ENCODE assay signal across 3 fruit fly cellular contexts in genomic region chr3R:12627691-12628148, dm6.
TF ChIP-seq lines count a peak whose summit lies in the region.

TSS of gene Vha55 (minus strand) at chr3R:12627829.
TSS of gene Snx3 (plus strand) at chr3R:12628031.

TF ChIP-seq in whole organism, embryonic, 481 proteins besides CTCF, POLR2A, EP300 and RAD21 (continued from another document and continues in another):
- TF ChIP-seq CrebB (tag; optimal IDR thresholded peaks at IDR 0.05; lab: Kevin White, UChicago) (peak; percentile 89), p53 (GFP tag; optimal IDR thresholded peaks at IDR 0.05; lab: Kevin White, UChicago) (peak; percentile 87), CG8478 (optimal IDR thresholded peaks at IDR 0.05; lab: Kevin White, UChicago) (peak; percentile 82), CG7271 (tag; optimal IDR thresholded peaks at IDR 0.05; lab: Kevin White, UChicago) (peak; percentile 16), BEAF-32 (GFP tag; optimal IDR thresholded peaks at IDR 0.05; lab: Kevin White, UChicago) (peak; percentile 71), kay (GFP tag; optimal IDR thresholded peaks at IDR 0.05; lab: Kevin White, UChicago) (peak; percentile 90), dpn (GFP tag; optimal IDR thresholded peaks at IDR 0.05; lab: Kevin White, UChicago) (peak; percentile 84 to 92), gsb-n (tag; optimal IDR thresholded peaks at IDR 0.05; lab: Kevin White, UChicago) (peak; percentile 55), CG8290 (GFP tag; optimal IDR thresholded peaks at IDR 0.05; lab: Kevin White, UChicago) (peak; percentile 100), CG8290 (tag; optimal IDR thresholded peaks at IDR 0.05; lab: Kevin White, UChicago) (peak; percentile 83 to 99), CG4854 (GFP tag; optimal IDR thresholded peaks at IDR 0.05; lab: Kevin White, UChicago) (peak; percentile 38), sens (GFP tag; lab: Kevin White, UChicago) (peak; percentile 92), Nf-YA (GFP tag; IDR thresholded peaks at IDR 0.05; lab: Robert Waterston, UW) (no peak), CG7987 (GFP tag; optimal IDR thresholded peaks at IDR 0.05; lab: Kevin White, UChicago) (peak; percentile 88), lilli (GFP tag; optimal IDR thresholded peaks at IDR 0.05; lab: Kevin White, UChicago) (peak; percentile 83), HmgZ (tag; optimal IDR thresholded peaks at IDR 0.05; lab: Kevin White, UChicago) (peak; percentile 91), wek (GFP tag; optimal IDR thresholded peaks at IDR 0.05; lab: Kevin White, UChicago) (no peak), grau (tag; optimal IDR thresholded peaks at IDR 0.05; lab: Kevin White, UChicago) (peak; percentile 56), CkIIα-i1 (GFP tag; IDR thresholded peaks at IDR 0.05; lab: Robert Waterston, UW) (no peak), CG11456 (GFP tag; IDR thresholded peaks at IDR 0.05; lab: Robert Waterston, UW) (no peak), chif (GFP tag; optimal IDR thresholded peaks at IDR 0.05; lab: Kevin White, UChicago) (peak; percentile 67 to 73), jumu (GFP tag; optimal IDR thresholded peaks at IDR 0.05; lab: Kevin White, UChicago) (peak; percentile 91), CG18476 (GFP tag; optimal IDR thresholded peaks at IDR 0.05; lab: Kevin White, UChicago) (peak; percentile 8), CG10654 (GFP tag; optimal IDR thresholded peaks at IDR 0.05; lab: Kevin White, UChicago) (peak; percentile 76), ERR (GFP tag; optimal IDR thresholded peaks at IDR 0.05; lab: Kevin White, UChicago) (peak; percentile 92), CG8924 (tag; optimal IDR thresholded peaks at IDR 0.05; lab: Kevin White, UChicago) (peak; percentile 43), CG3847 (GFP tag; IDR thresholded peaks at IDR 0.05; lab: Robert Waterston, UW) (no peak), NC2β (GFP tag; optimal IDR thresholded peaks at IDR 0.05; lab: Kevin White, UChicago) (peak; percentile 86), CG3163 (GFP tag; optimal IDR thresholded peaks at IDR 0.05; lab: Kevin White, UChicago) (peak; percentile 80), trh (GFP tag; optimal IDR thresholded peaks at IDR 0.05; lab: Kevin White, UChicago) (peak; percentile 23), CG7745 (tag; optimal IDR thresholded peaks at IDR 0.05; lab: Kevin White, UChicago) (peak; percentile 77), CG14860 (GFP tag; IDR thresholded peaks at IDR 0.05; lab: Robert Waterston, UW; ENCODE audit: partially characterized antibody) (no peak), CG7928 (GFP tag; optimal IDR thresholded peaks at IDR 0.05; lab: Kevin White, UChicago) (peak; percentile 60), sna (GFP tag; IDR thresholded peaks at IDR 0.05; lab: Robert Waterston, UW; ENCODE audit: partially characterized antibody) (no peak), Ravus (GFP tag; IDR thresholded peaks at IDR 0.05; lab: Robert Waterston, UW) (no peak), tll (GFP tag; optimal IDR thresholded peaks at IDR 0.05; lab: Kevin White, UChicago) (peak in 1 of 2 experiments; percentile 46), CG12942 (GFP tag; optimal IDR thresholded peaks at IDR 0.05; lab: Kevin White, UChicago) (peak; percentile 85), Camta (GFP tag; optimal IDR thresholded peaks at IDR 0.05; lab: Kevin White, UChicago) (peak; percentile 83), bsh (GFP tag; optimal IDR thresholded peaks at IDR 0.05; lab: Kevin White, UChicago) (peak in 1 of 2 experiments; percentile 40), tx (GFP tag; optimal IDR thresholded peaks at IDR 0.05; lab: Kevin White, UChicago) (peak; percentile 77), MTF-1 (GFP tag; optimal IDR thresholded peaks at IDR 0.05; lab: Kevin White, UChicago; ENCODE audit: borderline replicate concordance) (peak; percentile 48), CG9876 (GFP tag; optimal IDR thresholded peaks at IDR 0.05; lab: Kevin White, UChicago) (peak; percentile 89), Six4 (GFP tag; optimal IDR thresholded peaks at IDR 0.05; lab: Kevin White, UChicago) (peak; percentile 20)

TF ChIP-seq in whole organism, prepupa, 60 proteins besides CTCF, POLR2A, EP300 and RAD21 (continued from another document):
- TF ChIP-seq lz (GFP tag; optimal IDR thresholded peaks at IDR 0.05; lab: Kevin White, UChicago) = peak; percentile 49
- TF ChIP-seq CG31627 (GFP tag; optimal IDR thresholded peaks at IDR 0.05; lab: Kevin White, UChicago) = peak; percentile 61
- TF ChIP-seq OdsH (GFP tag; optimal IDR thresholded peaks at IDR 0.05; lab: Kevin White, UChicago) = peak; percentile 30
TF ChIP-seq in whole organism, prepupa: peak in this region for 19.

TF ChIP-seq in whole organism, wandering third instar larva, 38 proteins besides CTCF, POLR2A, EP300 and RAD21 (continued from another document):
- TF ChIP-seq fru (GFP tag; optimal IDR thresholded peaks at IDR 0.05; lab: Kevin White, UChicago) = peak; percentile 31
- no peak for TF ChIP-seq Dfd (GFP tag; optimal IDR thresholded peaks at IDR 0.05; lab: Kevin White, UChicago)
- peak; percentile 79 for TF ChIP-seq rgr (GFP tag; optimal IDR thresholded peaks at IDR 0.05; lab: Kevin White, UChicago)
- TF ChIP-seq Abd-B (GFP tag; optimal IDR thresholded peaks at IDR 0.05; lab: Kevin White, UChicago) = no peak
- TF ChIP-seq brk (GFP tag; optimal IDR thresholded peaks at IDR 0.05; lab: Kevin White, UChicago) = no peak
- peak; percentile 56 for TF ChIP-seq br (GFP tag; optimal IDR thresholded peaks at IDR 0.05; lab: Kevin White, UChicago)
- no peak for TF ChIP-seq tai (GFP tag; optimal IDR thresholded peaks at IDR 0.05; lab: Kevin White, UChicago)
- TF ChIP-seq Vsx2 (GFP tag; optimal IDR thresholded peaks at IDR 0.05; lab: Kevin White, UChicago; ENCODE audit: partially characterized antibody) = no peak
- peak; percentile 87 for TF ChIP-seq Hnf4 (GFP tag; optimal IDR thresholded peaks at IDR 0.05; lab: Kevin White, UChicago)
- peak in 1 of 2 experiments; percentile 84 for TF ChIP-seq foxo (GFP tag; optimal IDR thresholded peaks at IDR 0.05; lab: Kevin White, UChicago)
